Worm (Caenorhabditis elegans) whole organism, L1 larva: ENCODE results near the gene dhs-19.

ENCODE experiments used
- hpl-2 ChIP-seq: fragments of 150-350 bp; optimal IDR thresholded peaks from 2 replicates; lab custom pipeline; 2014; ENCODE audit warnings: missing biosample characterization, missing genetic modification reagents, missing genetic modification characterization
- mdl-1 ChIP-seq, 2 experiments: fragments of 150-350 bp; optimal IDR thresholded peaks; 2 replicates each; lab custom pipeline; 2014 to 2017; ENCODE audit warnings: missing biosample characterization in 2 of 2, missing genetic modification characterization in 2 of 2, inconsistent platforms in 1 of 2
- pax-3 ChIP-seq: fragments of 200-800 bp; sonication (Bioruptor generic); optimal IDR thresholded peaks from 2 replicates; lab custom pipeline; 2018; ENCODE audit warnings: mild to moderate bottlenecking, missing genetic modification characterization, moderate library complexity, missing compliant biosample characterization
- pqm-1 ChIP-seq: sonication (generic microtip); optimal IDR thresholded peaks from 3 replicates; lab custom pipeline; 2017; ENCODE audit warnings: missing biosample characterization, missing genetic modification characterization

- TF ChIP-seq hpl-2 (GFP tag; lab: Kevin White, UChicago) (no peak), pqm-1 (tag; lab: Kevin White, UChicago) (no peak), mdl-1 (tag; optimal IDR thresholded peaks at IDR 0.05; lab: Kevin White, UChicago) (no peak), pax-3 (tag; lab: Kevin White, UChicago) (no peak)
Measured at ce11 chrV:11439202-11439601, 51.1 kb downstream of the dhs-19 start.
